Fruit fly (Drosophila melanogaster): ENCODE results near the gene CG2854.

CG2854 gene

DNA sequence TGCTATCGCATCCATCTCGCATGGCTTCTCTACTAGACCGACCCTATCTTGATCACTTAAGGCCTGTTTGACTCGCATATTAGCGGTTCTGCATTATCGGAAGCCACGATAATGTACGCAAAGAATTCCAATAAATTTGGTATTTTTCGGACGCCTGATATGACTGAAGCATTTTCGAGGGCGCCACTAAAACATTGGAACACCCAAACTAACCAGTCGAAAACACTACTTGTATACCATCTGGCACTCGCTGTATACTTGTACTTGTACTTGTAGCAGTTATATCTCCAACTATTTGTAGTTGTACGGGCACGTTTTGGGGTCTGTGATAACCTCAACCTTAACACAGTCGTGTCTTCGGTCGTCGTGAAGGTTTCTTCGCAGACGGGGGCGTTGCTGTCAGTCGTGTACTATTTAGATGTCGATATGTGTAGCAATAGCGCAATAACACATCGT, 28.6 kb downstream of the CG2854 start:
- TF ChIP-seq gl (tag; optimal IDR thresholded peaks at IDR 0.05) = no peak
- TF ChIP-seq Pif1B (GFP tag; optimal IDR thresholded peaks at IDR 0.05) = no peak
- TF ChIP-seq CG9948 (tag; optimal IDR thresholded peaks at IDR 0.05) = no peak
- no peak for TF ChIP-seq D1 (tag; optimal IDR thresholded peaks at IDR 0.05)
- no peak for TF ChIP-seq CG13204 (GFP tag; optimal IDR thresholded peaks at IDR 0.05)
- TF ChIP-seq rn (GFP tag; IDR thresholded peaks at IDR 0.05) = no peak
- no peak for TF ChIP-seq CG32121 (GFP tag; IDR thresholded peaks at IDR 0.05)
- TF ChIP-seq fd96Ca (GFP tag; IDR thresholded peaks at IDR 0.05) = no peak
- no peak for TF ChIP-seq CG34367 (tag; optimal IDR thresholded peaks at IDR 0.05)
- no peak for TF ChIP-seq CG10348 (GFP tag; IDR thresholded peaks at IDR 0.05)
- TF ChIP-seq CG15710 (tag; optimal IDR thresholded peaks at IDR 0.05) = no peak
- TF ChIP-seq Pif1A (GFP tag; optimal IDR thresholded peaks at IDR 0.05) = no peak
- no peak for TF ChIP-seq CG12605 (GFP tag; IDR thresholded peaks at IDR 0.05)

DNA sequence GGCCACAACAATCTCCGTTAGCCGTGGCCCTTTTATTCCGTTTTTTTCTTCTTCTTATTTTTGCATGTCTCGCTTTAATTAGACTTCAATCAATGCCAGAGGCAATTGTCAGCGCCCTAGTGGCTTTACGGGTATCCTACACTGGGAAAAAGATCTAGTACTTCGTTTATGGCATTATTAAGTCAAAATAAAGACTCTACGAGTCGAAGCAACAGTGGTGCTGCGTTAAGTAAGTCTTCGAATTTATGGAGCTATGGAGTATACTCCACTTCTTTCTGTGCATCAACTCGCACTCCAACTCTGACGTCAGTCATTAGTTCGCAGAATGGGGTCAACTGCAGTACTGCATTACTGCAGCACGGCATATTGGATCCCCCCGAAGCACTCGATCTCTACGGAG, 29.5 kb downstream of the CG2854 start:
- no peak for TF ChIP-seq gl (tag; optimal IDR thresholded peaks at IDR 0.05)
- peak; percentile 83 for TF ChIP-seq fd96Ca (GFP tag; IDR thresholded peaks at IDR 0.05)
- peak; percentile 42 for TF ChIP-seq CG8301 (tag; optimal IDR thresholded peaks at IDR 0.05)
- TF ChIP-seq CG9948 (tag; optimal IDR thresholded peaks at IDR 0.05) = no peak
- peak; percentile 52 for TF ChIP-seq CG14655 (GFP tag; optimal IDR thresholded peaks at IDR 0.05)
- peak; percentile 31; the same call in 1 of the 2 replicates for TF ChIP-seq CG12605 (GFP tag; IDR thresholded peaks at IDR 0.05)
- TF ChIP-seq CG34367 (tag; optimal IDR thresholded peaks at IDR 0.05) = peak; percentile 7
- no peak for TF ChIP-seq D1 (tag; optimal IDR thresholded peaks at IDR 0.05)
- peak; percentile 78 for TF ChIP-seq CG4496 (GFP tag; IDR thresholded peaks at IDR 0.05)
- TF ChIP-seq rn (GFP tag; IDR thresholded peaks at IDR 0.05) = peak; percentile 56
- TF ChIP-seq CG32121 (GFP tag; IDR thresholded peaks at IDR 0.05) = peak; percentile 55; the same call in 1 of the 2 replicates
- TF ChIP-seq CG15710 (tag; optimal IDR thresholded peaks at IDR 0.05) = peak; percentile 18
- TF ChIP-seq CG8159 (tag; optimal IDR thresholded peaks at IDR 0.05) = peak; percentile 35
- TF ChIP-seq CG13204 (GFP tag; optimal IDR thresholded peaks at IDR 0.05) = no peak
- no peak for TF ChIP-seq CG10348 (GFP tag; IDR thresholded peaks at IDR 0.05)
- TF ChIP-seq Snoo (tag; optimal IDR thresholded peaks at IDR 0.05) = no peak
- peak; percentile 74 for TF ChIP-seq Ets98B (GFP tag; IDR thresholded peaks at IDR 0.05)
- TF ChIP-seq EcR (GFP tag; optimal IDR thresholded peaks at IDR 0.05) = no peak
- peak; percentile 47 for TF ChIP-seq Pif1A (GFP tag; optimal IDR thresholded peaks at IDR 0.05)
- peak; percentile 42 for TF ChIP-seq CG17806 (tag; optimal IDR thresholded peaks at IDR 0.05)
- TF ChIP-seq Pif1B (GFP tag; optimal IDR thresholded peaks at IDR 0.05) = peak; percentile 10

DNA sequence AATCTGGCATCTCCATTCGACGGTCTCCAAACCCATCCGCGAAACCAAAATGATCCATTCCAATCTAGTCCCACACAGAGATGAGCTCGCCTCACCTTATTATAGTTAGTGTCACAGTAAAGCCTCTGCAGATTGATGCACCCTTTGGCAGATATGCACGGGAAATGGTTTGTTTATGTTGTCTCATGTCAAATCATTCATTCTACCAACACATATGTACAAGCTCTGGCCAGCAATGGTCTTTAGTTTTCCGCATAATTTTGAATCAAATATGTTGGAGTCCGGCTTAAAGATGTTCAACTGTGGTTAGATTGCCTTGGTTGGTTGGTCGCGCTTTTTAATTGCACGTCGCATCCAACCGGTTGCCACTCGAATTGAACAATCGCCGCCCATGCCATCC, 31.3 kb downstream of the CG2854 start:
- TF ChIP-seq CG9948 (tag; optimal IDR thresholded peaks at IDR 0.05) (peak; percentile 39), CG8301 (tag; optimal IDR thresholded peaks at IDR 0.05) (no peak), EcR (GFP tag; optimal IDR thresholded peaks at IDR 0.05) (no peak), CG4496 (GFP tag; IDR thresholded peaks at IDR 0.05) (peak; percentile 79), CG32121 (GFP tag; IDR thresholded peaks at IDR 0.05) (peak; percentile 37; the same call in 1 of the 2 replicates), gl (tag; optimal IDR thresholded peaks at IDR 0.05) (no peak), CG34367 (tag; optimal IDR thresholded peaks at IDR 0.05) (no peak), CG12605 (GFP tag; IDR thresholded peaks at IDR 0.05) (peak; percentile 46; the same call in 1 of the 2 replicates), D1 (tag; optimal IDR thresholded peaks at IDR 0.05) (no peak), Pif1B (GFP tag; optimal IDR thresholded peaks at IDR 0.05) (peak; percentile 67), Snoo (tag; optimal IDR thresholded peaks at IDR 0.05) (no peak), CG14655 (GFP tag; optimal IDR thresholded peaks at IDR 0.05) (no peak), CG17806 (tag; optimal IDR thresholded peaks at IDR 0.05) (no peak), CG8159 (tag; optimal IDR thresholded peaks at IDR 0.05) (no peak), CG10348 (GFP tag; IDR thresholded peaks at IDR 0.05) (no peak), rn (GFP tag; IDR thresholded peaks at IDR 0.05) (no peak), Ets98B (GFP tag; IDR thresholded peaks at IDR 0.05) (peak; percentile 64), Pif1A (GFP tag; optimal IDR thresholded peaks at IDR 0.05) (peak; percentile 66), fd96Ca (GFP tag; IDR thresholded peaks at IDR 0.05) (peak; percentile 84), CG13204 (GFP tag; optimal IDR thresholded peaks at IDR 0.05) (peak; percentile 0), CG15710 (tag; optimal IDR thresholded peaks at IDR 0.05) (peak; percentile 71)

DNA sequence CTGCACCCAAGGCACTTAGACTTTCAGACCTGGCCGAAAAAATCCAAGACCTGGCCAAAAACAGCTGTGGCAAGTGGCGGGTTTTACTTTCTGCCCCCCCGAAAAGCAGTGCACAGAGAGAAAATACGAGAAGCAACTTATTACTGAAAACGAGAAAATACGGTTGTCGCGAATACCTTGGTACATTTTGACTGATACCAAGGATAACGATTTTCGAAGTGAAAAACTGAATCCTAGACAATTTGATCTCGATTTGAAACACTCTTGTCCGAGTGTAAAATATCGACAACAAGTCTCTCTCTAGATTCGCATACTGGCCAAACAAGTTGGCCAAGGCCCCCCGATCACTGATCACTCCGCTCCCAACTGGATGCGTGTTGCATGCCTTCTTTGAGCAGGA, 32.9 kb downstream of the CG2854 start:
- TF ChIP-seq rn (GFP tag; IDR thresholded peaks at IDR 0.05) (peak; percentile 92), CG4496 (GFP tag; IDR thresholded peaks at IDR 0.05) (peak; percentile 97), CG14655 (GFP tag; optimal IDR thresholded peaks at IDR 0.05) (peak; percentile 96), Ets98B (GFP tag; IDR thresholded peaks at IDR 0.05) (peak; percentile 96), CG8301 (tag; optimal IDR thresholded peaks at IDR 0.05) (peak; percentile 95), CG15710 (tag; optimal IDR thresholded peaks at IDR 0.05) (peak; percentile 93), CG12605 (GFP tag; IDR thresholded peaks at IDR 0.05) (peak; percentile 93), CG34367 (tag; optimal IDR thresholded peaks at IDR 0.05) (peak; percentile 92), Pif1A (GFP tag; optimal IDR thresholded peaks at IDR 0.05) (peak; percentile 94), CG32121 (GFP tag; IDR thresholded peaks at IDR 0.05) (peak; percentile 96), CG13204 (GFP tag; optimal IDR thresholded peaks at IDR 0.05) (peak; percentile 88), Snoo (tag; optimal IDR thresholded peaks at IDR 0.05) (peak; percentile 84), CG17806 (tag; optimal IDR thresholded peaks at IDR 0.05) (peak; percentile 90), fd96Ca (GFP tag; IDR thresholded peaks at IDR 0.05) (peak; percentile 98), CG10348 (GFP tag; IDR thresholded peaks at IDR 0.05) (peak; percentile 81), CG8159 (tag; optimal IDR thresholded peaks at IDR 0.05) (peak; percentile 91), CG9948 (tag; optimal IDR thresholded peaks at IDR 0.05) (peak; percentile 89), EcR (GFP tag; optimal IDR thresholded peaks at IDR 0.05) (no peak), gl (tag; optimal IDR thresholded peaks at IDR 0.05) (peak; percentile 87), D1 (tag; optimal IDR thresholded peaks at IDR 0.05) (peak; percentile 54), Pif1B (GFP tag; optimal IDR thresholded peaks at IDR 0.05) (peak; percentile 94)

DNA sequence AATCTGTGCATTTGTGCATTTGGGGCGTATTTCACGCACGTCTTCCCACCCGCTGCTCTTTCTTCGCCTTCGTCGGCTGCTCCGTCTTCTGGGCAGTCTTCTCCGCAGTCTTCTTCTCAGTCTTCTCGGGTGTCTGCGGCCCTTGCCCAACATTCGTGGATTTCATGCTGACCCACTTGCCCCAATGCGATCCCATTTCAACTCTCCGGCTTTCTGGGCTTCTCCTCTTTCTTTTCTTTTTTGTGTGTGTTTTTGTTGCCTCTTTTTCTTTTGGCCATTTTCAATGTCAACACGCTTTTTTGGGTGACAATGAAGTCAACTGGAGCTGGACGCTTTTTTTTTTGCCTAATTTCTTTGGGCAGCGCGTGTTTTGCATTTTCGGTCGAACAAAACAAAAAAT, 34.1 kb downstream of the CG2854 start:
- TF ChIP-seq gl (tag; optimal IDR thresholded peaks at IDR 0.05) (no peak), Snoo (tag; optimal IDR thresholded peaks at IDR 0.05) (peak; percentile 27)
